Worm (Caenorhabditis elegans): ENCODE results near the gene taf-11.3.

DNA sequence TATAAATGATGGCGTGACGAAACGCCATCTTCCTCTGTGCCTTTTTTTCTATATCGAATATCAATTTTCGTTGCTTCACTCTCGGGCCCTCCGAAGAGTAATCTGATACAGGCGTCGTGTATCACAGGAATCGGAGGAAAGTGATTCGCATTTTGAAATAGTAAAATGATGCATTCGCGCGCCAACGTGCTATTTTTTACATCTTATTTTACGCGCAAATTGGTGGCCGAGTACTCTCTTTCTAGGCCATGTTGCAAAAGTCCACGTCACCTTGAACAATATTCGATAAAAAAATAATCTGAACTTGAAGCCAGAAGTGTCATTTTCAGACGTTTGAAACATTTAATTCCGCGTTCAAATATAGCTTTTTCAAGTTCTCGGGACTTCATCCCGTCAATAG lies 14.6 kb upstream of the taf-11.3 start:
- TF ChIP-seq nhr-237 (tag; optimal IDR thresholded peaks at IDR 0.05) (no peak), mep-1 (tag; optimal IDR thresholded peaks at IDR 0.05) (no peak), elt-3 (tag; optimal IDR thresholded peaks at IDR 0.05) (no peak), snpc-4 (tag; optimal IDR thresholded peaks at IDR 0.05) (no peak), pha-4 (tag; optimal IDR thresholded peaks at IDR 0.05) (no peak), ham-2 (GFP tag; optimal IDR thresholded peaks at IDR 0.05) (no peak), cnd-1 (tag; optimal IDR thresholded peaks at IDR 0.05) (no peak), nhr-2 (tag; optimal IDR thresholded peaks at IDR 0.05) (no peak), unc-39 (tag; optimal IDR thresholded peaks at IDR 0.05) (no peak), ztf-11 (tag; optimal IDR thresholded peaks at IDR 0.05) (no peak), bed-3 (GFP tag; optimal IDR thresholded peaks at IDR 0.05) (no peak), lsy-2 (tag; optimal IDR thresholded peaks at IDR 0.05) (no peak), nhr-76 (tag; optimal IDR thresholded peaks at IDR 0.05) (no peak), ceh-83 (GFP tag; optimal IDR thresholded peaks at IDR 0.05) (no peak)

Measured in whole organism, mixed stage, embryonic.